Fruit fly (Drosophila melanogaster) Kc167 (cell line): ENCODE data around the gene CG9257.
A peak's percentile ranks its signal among the peaks of the same experiment; 100 is the strongest.

Experiments used
- Myc ChIP-seq: fragments of >200 bp; optimal IDR thresholded peaks from 2 replicates; lab custom pipeline; 2017; ENCODE audit warnings: missing external identifiers
- Sin3A ChIP-seq: fragments of >200 bp; optimal IDR thresholded peaks from 2 replicates; lab custom pipeline; 2018; ENCODE audit warnings: missing external identifiers
- h ChIP-seq: fragments of >200 bp; optimal IDR thresholded peaks from 3 replicates; lab custom pipeline; 2018; ENCODE audit warnings: missing external identifiers
- insv ChIP-seq: fragments of >200 bp; optimal IDR thresholded peaks from 3 replicates; lab custom pipeline; 2018; ENCODE audit warnings: missing external identifiers
- psq ChIP-seq: fragments of >200 bp; optimal IDR thresholded peaks from 2 replicates; lab custom pipeline; 2017; ENCODE audit warnings: missing external identifiers
- ttk ChIP-seq: sonication (Bioruptor generic); optimal IDR thresholded peaks from 2 replicates; lab custom pipeline; 2017; ENCODE audit warnings: missing external identifiers

CG9257 gene

dm6 chr2L:21105127-21105526 is 2.6 kb downstream of the CG9257 start:
- TF ChIP-seq h (no peak), ttk (no peak), psq (lab: Kevin White, UChicago) (no peak), insv (lab: Kevin White, UChicago) (no peak), Sin3A (lab: Kevin White, UChicago) (no peak), Myc (lab: Kevin White, UChicago) (no peak)

- TF ChIP-seq psq (lab: Kevin White, UChicago) (peak; percentile 80), h (no peak)
Measured at dm6 chr2L:21107651-21108489, 5.3 kb downstream of the CG9257 start.

dm6 chr2L:21108759-21109282 is 6.3 kb downstream of the CG9257 start:
- no peak for TF ChIP-seq ttk

- TF ChIP-seq ttk: no peak
- TF ChIP-seq h: no peak
- no peak for TF ChIP-seq psq (lab: Kevin White, UChicago)
- TF ChIP-seq Myc (lab: Kevin White, UChicago): no peak
- TF ChIP-seq Sin3A (lab: Kevin White, UChicago): no peak
- TF ChIP-seq insv (lab: Kevin White, UChicago): no peak
Measured at dm6 chr2L:21109680-21110079, 7.1 kb downstream of the CG9257 start.

dm6 chr2L:21111849-21112248 is 9.3 kb downstream of the CG9257 start:
- TF ChIP-seq Myc (lab: Kevin White, UChicago) (no peak), psq (lab: Kevin White, UChicago) (no peak), Sin3A (lab: Kevin White, UChicago) (no peak), ttk (no peak), insv (lab: Kevin White, UChicago) (no peak), h (no peak)

dm6 chr2L:21113546-21113945 is 11.0 kb downstream of the CG9257 start:
- TF ChIP-seq psq (lab: Kevin White, UChicago) (no peak), insv (lab: Kevin White, UChicago) (no peak), h (no peak), Sin3A (lab: Kevin White, UChicago) (no peak), ttk (no peak), Myc (lab: Kevin White, UChicago) (no peak)

- TF ChIP-seq h (no peak), psq (lab: Kevin White, UChicago) (no peak), Sin3A (lab: Kevin White, UChicago) (no peak), insv (lab: Kevin White, UChicago) (no peak), Myc (lab: Kevin White, UChicago) (no peak), ttk (no peak)
Measured at dm6 chr2L:21115687-21116086, 13.1 kb downstream of the CG9257 start.

dm6 chr2L:21135764-21136163 is 33.2 kb downstream of the CG9257 start:
- TF ChIP-seq insv (lab: Kevin White, UChicago): no peak
- TF ChIP-seq Sin3A (lab: Kevin White, UChicago): no peak
- TF ChIP-seq ttk: no peak
- TF ChIP-seq h: no peak
- TF ChIP-seq Myc (lab: Kevin White, UChicago): no peak
- TF ChIP-seq psq (lab: Kevin White, UChicago): no peak

dm6 chr2L:21141714-21142500 is 39.4 kb downstream of the CG9257 start, which contains the start of gene Dap160:
TSS of gene Dap160 (minus strand) at chr2L:21142347.
- TF ChIP-seq Myc (lab: Kevin White, UChicago) (no peak), ttk (no peak), Sin3A (lab: Kevin White, UChicago) (no peak), insv (lab: Kevin White, UChicago) (no peak), psq (lab: Kevin White, UChicago) (no peak), h (no peak)

dm6 chr2L:21142501-21142849 is 39.9 kb downstream of the CG9257 start:
- TF ChIP-seq h (no peak), psq (lab: Kevin White, UChicago) (no peak), Sin3A (lab: Kevin White, UChicago) (no peak), insv (lab: Kevin White, UChicago) (no peak)

dm6 chr2L:21142972-21143385 is 40.4 kb downstream of the CG9257 start, which contains the start of gene pths:
TSS of gene pths (plus strand) at chr2L:21143229.
- no peak for TF ChIP-seq Sin3A (lab: Kevin White, UChicago)
- no peak for TF ChIP-seq insv (lab: Kevin White, UChicago)
- no peak for TF ChIP-seq psq (lab: Kevin White, UChicago)
- TF ChIP-seq h: no peak
- no peak for TF ChIP-seq Myc (lab: Kevin White, UChicago)
- no peak for TF ChIP-seq ttk

dm6 chr2L:21148242-21148641 is 45.7 kb downstream of the CG9257 start, which contains the start of gene del:
TSS of gene del (minus strand) at chr2L:21148546.
- TF ChIP-seq h (no peak), insv (lab: Kevin White, UChicago) (no peak), Sin3A (lab: Kevin White, UChicago) (no peak), psq (lab: Kevin White, UChicago) (no peak), ttk (no peak), Myc (lab: Kevin White, UChicago) (no peak)
